Worm (Caenorhabditis elegans): Measurements from ENCODE around the gene bbs-8.

Gene bbs-8

DNA sequence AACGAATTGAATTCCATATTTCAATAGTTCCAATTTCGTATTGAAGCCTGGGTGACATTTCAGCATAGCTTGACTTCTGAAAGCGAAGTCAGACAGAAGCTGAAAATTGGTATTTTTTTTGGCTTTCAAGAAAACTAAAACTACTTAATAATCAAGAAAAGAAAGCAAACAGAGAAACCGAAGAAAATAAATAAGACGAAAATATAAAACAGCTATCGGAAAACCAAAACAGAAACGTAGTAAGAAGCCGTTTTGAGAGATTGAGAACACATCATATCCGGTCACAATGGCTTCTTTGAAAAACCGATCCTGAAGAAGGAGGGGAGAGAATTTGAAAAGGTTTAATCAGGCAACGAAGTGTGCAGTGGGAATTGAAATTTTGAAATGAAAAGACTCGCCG lies 46.6 kb downstream of the bbs-8 start, which contains the start of gene srg-30:
Gene srg-30, minus strand, starts transcription at position 101 of the 400 bp plus-strand sequence.
- TF ChIP-seq egl-5 (tag; optimal IDR thresholded peaks at IDR 0.05), result no peak
- no peak for TF ChIP-seq ztf-4 (tag; optimal IDR thresholded peaks at IDR 0.05)
- no peak for TF ChIP-seq tbx-2 (tag; optimal IDR thresholded peaks at IDR 0.05)
- TF ChIP-seq mml-1 (tag; optimal IDR thresholded peaks at IDR 0.05), result no peak
- TF ChIP-seq skn-1 (tag; optimal IDR thresholded peaks at IDR 0.05), result no peak
- TF ChIP-seq pqm-1 (tag; optimal IDR thresholded peaks at IDR 0.05), result no peak
- no peak for TF ChIP-seq daf-12 (tag; optimal IDR thresholded peaks at IDR 0.05)
- TF ChIP-seq nhr-67 (tag; optimal IDR thresholded peaks at IDR 0.05), result no peak
- no peak for TF ChIP-seq ceh-28 (tag; optimal IDR thresholded peaks at IDR 0.05)

Measured in whole organism, L3 larva.